Fruit fly (Drosophila melanogaster): Measurements from ENCODE around the gene Phlpp.
A peak's percentile ranks its signal among the peaks of the same experiment; 100 is the strongest.

Gene Phlpp

dm6 chr2L:19045111-19045560 lies 13.8 kb upstream of the Phlpp start, which contains the start of the genes Ttc19 and Acn:
TSS of gene Ttc19 (minus strand) at chr2L:19045148.
TSS of gene Acn (plus strand) at chr2L:19045355.
- no peak for TF ChIP-seq pan (optimal IDR thresholded peaks at IDR 0.05)
- peak; percentile 83 for TF ChIP-seq CG9705 (GFP tag; optimal IDR thresholded peaks at IDR 0.05)
- peak; percentile 81 for TF ChIP-seq Sp1 (GFP tag; optimal IDR thresholded peaks at IDR 0.05)
- no peak for TF ChIP-seq tai (GFP tag; optimal IDR thresholded peaks at IDR 0.05)
- no peak for TF ChIP-seq Abd-B (GFP tag; optimal IDR thresholded peaks at IDR 0.05)
- TF ChIP-seq sv (GFP tag; optimal IDR thresholded peaks at IDR 0.05), result peak; percentile 82
- TF ChIP-seq Hr78 (GFP tag; optimal IDR thresholded peaks at IDR 0.05), result no peak
- peak; percentile 73 for TF ChIP-seq GATAd (GFP tag; optimal IDR thresholded peaks at IDR 0.05)
- peak; percentile 75 for TF ChIP-seq OdsH (GFP tag; optimal IDR thresholded peaks at IDR 0.05)
- TF ChIP-seq Rel (GFP tag; optimal IDR thresholded peaks at IDR 0.05), result no peak
- TF ChIP-seq Rel (tag; optimal IDR thresholded peaks at IDR 0.05), result peak; percentile 45
- TF ChIP-seq dmrt93B (GFP tag; optimal IDR thresholded peaks at IDR 0.05), result no peak
- peak; percentile 66 for TF ChIP-seq Hr83 (GFP tag; optimal IDR thresholded peaks at IDR 0.05; ENCODE audit: poor library complexity, severe bottlenecking)
- no peak for TF ChIP-seq Hnf4 (GFP tag; optimal IDR thresholded peaks at IDR 0.05)
- TF ChIP-seq dsf (GFP tag; optimal IDR thresholded peaks at IDR 0.05; ENCODE audit: borderline replicate concordance), result peak; percentile 93
- peak; percentile 17 for TF ChIP-seq Mio (GFP tag; optimal IDR thresholded peaks at IDR 0.05)
- TF ChIP-seq br (GFP tag; optimal IDR thresholded peaks at IDR 0.05), result peak; percentile 88
- TF ChIP-seq HLH106 (tag; optimal IDR thresholded peaks at IDR 0.05), result peak; percentile 83
- TF ChIP-seq ey (GFP tag; optimal IDR thresholded peaks at IDR 0.05), result peak; percentile 89
- no peak for TF ChIP-seq usp (GFP tag; optimal IDR thresholded peaks at IDR 0.05)
- no peak for TF ChIP-seq lola (GFP tag; optimal IDR thresholded peaks at IDR 0.05)
- no peak for TF ChIP-seq CrebA (GFP tag; optimal IDR thresholded peaks at IDR 0.05; ENCODE audit: borderline replicate concordance)
- peak; percentile 76 for TF ChIP-seq CG32264 (GFP tag; optimal IDR thresholded peaks at IDR 0.05)
- no peak for TF ChIP-seq jim (GFP tag; optimal IDR thresholded peaks at IDR 0.05)
- TF ChIP-seq Vsx2 (GFP tag; optimal IDR thresholded peaks at IDR 0.05; ENCODE audit: partially characterized antibody), result no peak
- TF ChIP-seq Myc (optimal IDR thresholded peaks at IDR 0.05), result peak; percentile 41
- no peak for TF ChIP-seq brk (GFP tag; optimal IDR thresholded peaks at IDR 0.05)
- TF ChIP-seq dl (GFP tag; optimal IDR thresholded peaks at IDR 0.05; ENCODE audit: insufficient read depth in 1 of 2, partially characterized antibody in 2 of 2), result no peak
- TF ChIP-seq rgr (GFP tag; optimal IDR thresholded peaks at IDR 0.05), result peak; percentile 90
- TF ChIP-seq woc (GFP tag; optimal IDR thresholded peaks at IDR 0.05), result peak; percentile 86
- peak; percentile 90 for TF ChIP-seq h (GFP tag; optimal IDR thresholded peaks at IDR 0.05)
- TF ChIP-seq foxo (GFP tag; optimal IDR thresholded peaks at IDR 0.05), result peak; percentile 60 to 88
- peak; percentile 88 for TF ChIP-seq fru (GFP tag; optimal IDR thresholded peaks at IDR 0.05)
- TF ChIP-seq Jra (GFP tag; optimal IDR thresholded peaks at IDR 0.05), result peak; percentile 95
- no peak for TF ChIP-seq N (GFP tag; optimal IDR thresholded peaks at IDR 0.05)
- TF ChIP-seq Dif (GFP tag; optimal IDR thresholded peaks at IDR 0.05; ENCODE audit: partially characterized antibody), result no peak
- peak; percentile 78 for TF ChIP-seq psq (GFP tag; optimal IDR thresholded peaks at IDR 0.05)
- no peak for TF ChIP-seq sage (GFP tag; optimal IDR thresholded peaks at IDR 0.05)
- no peak for TF ChIP-seq Dfd (GFP tag; optimal IDR thresholded peaks at IDR 0.05)

- TF ChIP-seq Dfd (GFP tag; optimal IDR thresholded peaks at IDR 0.05), result no peak
- no peak for TF ChIP-seq foxo (GFP tag; optimal IDR thresholded peaks at IDR 0.05)
- no peak for TF ChIP-seq Jra (GFP tag; optimal IDR thresholded peaks at IDR 0.05)
- TF ChIP-seq rgr (GFP tag; optimal IDR thresholded peaks at IDR 0.05), result peak; percentile 16
- TF ChIP-seq dmrt93B (GFP tag; optimal IDR thresholded peaks at IDR 0.05), result no peak
- TF ChIP-seq Rel (GFP tag; optimal IDR thresholded peaks at IDR 0.05), result no peak
- TF ChIP-seq Rel (tag; optimal IDR thresholded peaks at IDR 0.05), result no peak
- no peak for TF ChIP-seq GATAd (GFP tag; optimal IDR thresholded peaks at IDR 0.05)
- no peak for TF ChIP-seq dsf (GFP tag; optimal IDR thresholded peaks at IDR 0.05; ENCODE audit: borderline replicate concordance)
- TF ChIP-seq usp (GFP tag; optimal IDR thresholded peaks at IDR 0.05), result no peak
- TF ChIP-seq ey (GFP tag; optimal IDR thresholded peaks at IDR 0.05), result no peak
- TF ChIP-seq Mio (GFP tag; optimal IDR thresholded peaks at IDR 0.05), result no peak
- no peak for TF ChIP-seq Dif (GFP tag; optimal IDR thresholded peaks at IDR 0.05; ENCODE audit: partially characterized antibody)
- peak; percentile 0 for TF ChIP-seq h (GFP tag; optimal IDR thresholded peaks at IDR 0.05)
- no peak for TF ChIP-seq Hr78 (GFP tag; optimal IDR thresholded peaks at IDR 0.05)
- no peak for TF ChIP-seq brk (GFP tag; optimal IDR thresholded peaks at IDR 0.05)
- peak; percentile 22 for TF ChIP-seq fru (GFP tag; optimal IDR thresholded peaks at IDR 0.05)
- no peak for TF ChIP-seq Vsx2 (GFP tag; optimal IDR thresholded peaks at IDR 0.05; ENCODE audit: partially characterized antibody)
- TF ChIP-seq N (GFP tag; optimal IDR thresholded peaks at IDR 0.05), result no peak
- peak; percentile 15 for TF ChIP-seq HLH106 (tag; optimal IDR thresholded peaks at IDR 0.05)
- TF ChIP-seq tai (GFP tag; optimal IDR thresholded peaks at IDR 0.05), result no peak
- TF ChIP-seq woc (GFP tag; optimal IDR thresholded peaks at IDR 0.05), result no peak
- no peak for TF ChIP-seq sage (GFP tag; optimal IDR thresholded peaks at IDR 0.05)
- TF ChIP-seq sv (GFP tag; optimal IDR thresholded peaks at IDR 0.05), result no peak
- TF ChIP-seq Hnf4 (GFP tag; optimal IDR thresholded peaks at IDR 0.05), result peak; percentile 29
- no peak for TF ChIP-seq br (GFP tag; optimal IDR thresholded peaks at IDR 0.05)
- no peak for TF ChIP-seq dl (GFP tag; optimal IDR thresholded peaks at IDR 0.05; ENCODE audit: insufficient read depth in 1 of 2, partially characterized antibody in 2 of 2)
- peak; percentile 4 for TF ChIP-seq OdsH (GFP tag; optimal IDR thresholded peaks at IDR 0.05)
- no peak for TF ChIP-seq Abd-B (GFP tag; optimal IDR thresholded peaks at IDR 0.05)
- no peak for TF ChIP-seq Myc (optimal IDR thresholded peaks at IDR 0.05)
- TF ChIP-seq CrebA (GFP tag; optimal IDR thresholded peaks at IDR 0.05; ENCODE audit: borderline replicate concordance), result no peak
- peak; percentile 20 for TF ChIP-seq psq (GFP tag; optimal IDR thresholded peaks at IDR 0.05)
- TF ChIP-seq pan (optimal IDR thresholded peaks at IDR 0.05), result no peak
- peak; percentile 15 for TF ChIP-seq Sp1 (GFP tag; optimal IDR thresholded peaks at IDR 0.05)
- TF ChIP-seq jim (GFP tag; optimal IDR thresholded peaks at IDR 0.05), result no peak
- TF ChIP-seq CG32264 (GFP tag; optimal IDR thresholded peaks at IDR 0.05), result no peak
- TF ChIP-seq lola (GFP tag; optimal IDR thresholded peaks at IDR 0.05), result no peak
- no peak for TF ChIP-seq CG9705 (GFP tag; optimal IDR thresholded peaks at IDR 0.05)
- TF ChIP-seq Hr83 (GFP tag; optimal IDR thresholded peaks at IDR 0.05; ENCODE audit: poor library complexity, severe bottlenecking), result no peak
Measured at dm6 chr2L:19048912-19049311, 10.0 kb upstream of the Phlpp start, which contains the start of gene CG10470. TSS of gene CG10470 (plus strand) at chr2L:19049076.
